Worm (Caenorhabditis elegans) whole organism, late embryonic: ENCODE measurements around the gene srlf-17.
A peak's percentile ranks its signal among the peaks of the same experiment; 100 is the strongest.

Experiments used
- C38D4.7 ChIP-seq: fragments of 200-800 bp; sonication (Bioruptor generic); optimal IDR thresholded peaks from 2 replicates; lab custom pipeline; 2018; ENCODE audit warnings: mild to moderate bottlenecking, missing genetic modification characterization, moderate library complexity, missing compliant biosample characterization
- F13H6.1 ChIP-seq: sonication (generic microtip); optimal IDR thresholded peaks from 2 replicates; lab custom pipeline; 2016; ENCODE audit warnings: missing genetic modification characterization, missing compliant biosample characterization
- K02D7.2 ChIP-seq: sonication (generic microtip); optimal IDR thresholded peaks from 2 replicates; lab custom pipeline; 2017; ENCODE audit warnings: mild to moderate bottlenecking, missing genetic modification characterization, missing compliant biosample characterization
- ceh-22 ChIP-seq: sonication (generic microtip); optimal IDR thresholded peaks from 2 replicates; lab custom pipeline; 2017; ENCODE audit warnings: missing biosample characterization, missing genetic modification characterization
- ceh-30 ChIP-seq: fragments of 150-350 bp; optimal IDR thresholded peaks from 2 replicates; lab custom pipeline; 2014; ENCODE audit warnings: missing biosample characterization, missing genetic modification characterization
- ceh-34 ChIP-seq: sonication (generic microtip); optimal IDR thresholded peaks from 2 replicates; lab custom pipeline; 2016; ENCODE audit warnings: mild to moderate bottlenecking, missing genetic modification characterization, missing compliant biosample characterization
- ceh-48 ChIP-seq: sonication (generic microtip); optimal IDR thresholded peaks from 2 replicates; lab custom pipeline; 2016; ENCODE audit warnings: missing genetic modification characterization, inconsistent platforms, missing compliant biosample characterization
- ceh-9 ChIP-seq: sonication (generic microtip); optimal IDR thresholded peaks from 2 replicates; lab custom pipeline; 2016; ENCODE audit warnings: mild to moderate bottlenecking, missing genetic modification characterization, inconsistent platforms, missing compliant biosample characterization
- che-1 ChIP-seq: sonication (generic microtip); optimal IDR thresholded peaks from 2 replicates; lab custom pipeline; 2016; ENCODE audit warnings: mild to moderate bottlenecking, missing genetic modification characterization, missing compliant biosample characterization
- dmd-4 ChIP-seq: sonication (generic microtip); optimal IDR thresholded peaks from 2 replicates; lab custom pipeline; 2016; ENCODE audit warnings: borderline replicate concordance, missing genetic modification characterization, missing compliant biosample characterization
- dve-1 ChIP-seq: sonication (generic microtip); optimal IDR thresholded peaks from 2 replicates; lab custom pipeline; 2017; ENCODE audit warnings: antibody characterized with exemption, mild to moderate bottlenecking, missing genetic modification characterization, missing compliant biosample characterization
- ets-4 ChIP-seq: sonication (generic microtip); optimal IDR thresholded peaks from 2 replicates; lab custom pipeline; 2016; ENCODE audit warnings: missing genetic modification characterization, missing compliant biosample characterization
- fkh-10 ChIP-seq: fragments of 150-350 bp; optimal IDR thresholded peaks from 2 replicates; lab custom pipeline; 2014; ENCODE audit warnings: missing biosample characterization, missing genetic modification reagents, missing genetic modification characterization
- gmeb-2 ChIP-seq: sonication (generic microtip); optimal IDR thresholded peaks from 2 replicates; lab custom pipeline; 2016; ENCODE audit warnings: missing genetic modification characterization, inconsistent platforms, missing compliant biosample characterization
- hlh-15 ChIP-seq: sonication (generic microtip); optimal IDR thresholded peaks from 2 replicates; lab custom pipeline; 2016; ENCODE audit warnings: missing genetic modification characterization, missing compliant biosample characterization
- hlh-30 ChIP-seq: sonication (generic microtip); optimal IDR thresholded peaks from 2 replicates; lab custom pipeline; 2017; ENCODE audit warnings: antibody characterized with exemption, missing genetic modification characterization, missing compliant biosample characterization; ENCODE audit not compliant: insufficient read depth
- hlh-6 ChIP-seq: sonication (generic microtip); optimal IDR thresholded peaks from 2 replicates; lab custom pipeline; 2016; ENCODE audit warnings: missing genotype, missing genetic modification characterization, missing compliant biosample characterization
- hlh-8 ChIP-seq: sonication (generic microtip); optimal IDR thresholded peaks from 2 replicates; lab custom pipeline; 2016; ENCODE audit warnings: missing genotype, missing genetic modification characterization, missing compliant biosample characterization
- lin-11 ChIP-seq: fragments of 200-800 bp; sonication (Bioruptor generic); optimal IDR thresholded peaks from 2 replicates; lab custom pipeline; 2018; ENCODE audit warnings: mild to moderate bottlenecking, missing genetic modification characterization, missing compliant biosample characterization
- madf-2 ChIP-seq: sonication (generic microtip); optimal IDR thresholded peaks from 2 replicates; lab custom pipeline; 2017; ENCODE audit warnings: missing genetic modification characterization, missing compliant biosample characterization
- mec-3 ChIP-seq: sonication (generic microtip); optimal IDR thresholded peaks from 2 replicates; lab custom pipeline; 2016; ENCODE audit warnings: borderline replicate concordance, missing genetic modification characterization, missing compliant biosample characterization
- nfya-1 ChIP-seq: sonication (generic microtip); optimal IDR thresholded peaks from 2 replicates; lab custom pipeline; 2017; ENCODE audit warnings: missing genetic modification characterization, mild to moderate bottlenecking, missing compliant biosample characterization, antibody characterized with exemption, moderate library complexity
- nhr-11 ChIP-seq: fragments of 150-350 bp; optimal IDR thresholded peaks from 2 replicates; lab custom pipeline; 2014; ENCODE audit warnings: missing biosample characterization, missing genetic modification characterization
- pag-3 ChIP-seq: sonication (generic microtip); optimal IDR thresholded peaks from 2 replicates; lab custom pipeline; 2016; ENCODE audit warnings: missing compliant biosample characterization, missing genetic modification characterization, borderline replicate concordance
- pat-9 ChIP-seq: fragments of 200-800 bp; sonication (Bioruptor generic); optimal IDR thresholded peaks from 2 replicates; lab custom pipeline; 2018; ENCODE audit warnings: mild to moderate bottlenecking, missing genetic modification characterization, moderate library complexity, missing compliant biosample characterization
- pax-1 ChIP-seq: fragments of 150-350 bp; optimal IDR thresholded peaks from 2 replicates; lab custom pipeline; 2014; ENCODE audit warnings: missing biosample characterization, missing genetic modification characterization
- pha-2 ChIP-seq: sonication (generic microtip); optimal IDR thresholded peaks from 2 replicates; lab custom pipeline; 2017; ENCODE audit warnings: mild to moderate bottlenecking, missing genetic modification characterization, missing compliant biosample characterization
- ref-2 ChIP-seq: sonication (generic microtip); optimal IDR thresholded peaks from 2 replicates; lab custom pipeline; 2016; ENCODE audit warnings: missing genetic modification characterization, missing compliant biosample characterization
- rnt-1 ChIP-seq: sonication (generic microtip); optimal IDR thresholded peaks from 2 replicates; lab custom pipeline; 2016; ENCODE audit warnings: missing genetic modification characterization, missing compliant biosample characterization
- sdc-2 ChIP-seq: sonication (generic microtip); optimal IDR thresholded peaks from 2 replicates; lab custom pipeline; 2016; ENCODE audit warnings: missing genotype, missing genetic modification characterization, missing compliant biosample characterization
- sox-2 ChIP-seq: fragments of 200-800 bp; sonication (Bioruptor generic); IDR thresholded peaks from 2 replicates; pipeline ENCODE4 v1.3.6; 2022; ENCODE audit warnings: missing genetic modification reagents, missing genetic modification characterization, missing compliant biosample characterization
- sox-4 ChIP-seq: sonication (generic microtip); optimal IDR thresholded peaks from 2 replicates; lab custom pipeline; 2017; ENCODE audit warnings: mild to moderate bottlenecking, missing genetic modification characterization, inconsistent platforms, missing compliant biosample characterization
- tbx-2 ChIP-seq: sonication (generic microtip); optimal IDR thresholded peaks from 2 replicates; lab custom pipeline; 2016; ENCODE audit warnings: missing genetic modification characterization, missing compliant biosample characterization
- tbx-7 ChIP-seq: sonication (generic microtip); optimal IDR thresholded peaks from 2 replicates; lab custom pipeline; 2016; ENCODE audit warnings: missing genotype, missing genetic modification characterization, missing compliant biosample characterization
- ttx-3 ChIP-seq: sonication (generic microtip); optimal IDR thresholded peaks from 2 replicates; lab custom pipeline; 2016; ENCODE audit warnings: missing genetic modification reagents, missing genetic modification characterization, missing compliant biosample characterization
- unc-3 ChIP-seq, 2 experiments: fragments of 200-800 bp in 1 of 2; sonication (Bioruptor generic) in 1 of 2; sonication (generic microtip) in 1 of 2; conservative IDR thresholded peaks in 1 of 2; optimal IDR thresholded peaks in 1 of 2; 2 replicates each; pipeline versions ENCODE4 v1.3.6 to Lab custom; 2016 to 2022; ENCODE audit warnings: missing compliant biosample characterization in 2 of 2, missing genetic modification characterization in 2 of 2, missing genetic modification reagents in 1 of 2
- unc-42 ChIP-seq: sonication (generic microtip); optimal IDR thresholded peaks from 2 replicates; lab custom pipeline; 2016; ENCODE audit warnings: missing genotype, missing genetic modification characterization, missing compliant biosample characterization
- unc-55 ChIP-seq: sonication (generic microtip); optimal IDR thresholded peaks from 2 replicates; lab custom pipeline; 2017; ENCODE audit warnings: missing biosample characterization, missing genetic modification reagents, missing genetic modification characterization
- unc-86 ChIP-seq: sonication (generic microtip); optimal IDR thresholded peaks from 2 replicates; lab custom pipeline; 2016; ENCODE audit warnings: missing genetic modification characterization, missing compliant biosample characterization
- zip-5 ChIP-seq: sonication (generic microtip); optimal IDR thresholded peaks from 2 replicates; lab custom pipeline; 2016; ENCODE audit warnings: missing genetic modification characterization, missing compliant biosample characterization
- ztf-16 ChIP-seq: sonication (generic microtip); optimal IDR thresholded peaks from 2 replicates; lab custom pipeline; 2017; ENCODE audit warnings: missing genetic modification characterization, missing compliant biosample characterization

The srlf-17 gene

DNA sequence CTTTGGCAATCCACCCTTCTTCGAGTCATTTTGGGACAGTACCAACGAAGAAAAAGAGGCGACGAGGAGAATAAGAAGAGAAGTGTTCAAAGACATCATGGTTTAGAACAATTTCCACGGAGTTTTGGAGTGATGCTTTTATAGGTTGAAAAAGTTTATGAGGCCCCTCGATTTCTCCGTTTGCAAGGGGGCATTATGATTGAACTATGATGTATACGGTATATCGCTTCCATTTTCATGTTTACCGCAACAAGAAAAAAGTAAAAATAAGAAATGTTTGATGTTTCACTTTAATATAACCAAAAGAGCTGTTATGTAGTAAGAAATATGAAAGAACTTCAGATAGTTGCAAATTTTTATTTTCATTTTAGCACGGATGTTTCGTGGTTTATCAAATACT is 1.1 kb downstream of the srlf-17 start, which contains the start of gene srlf-18:
Gene srlf-18, minus strand, starts transcription at position 101 of the 400 bp plus-strand sequence.
- TF ChIP-seq ztf-16 (tag; lab: Kevin White, UChicago) (no peak), ets-4 (tag; lab: Kevin White, UChicago) (no peak), dmd-4 (tag; lab: Kevin White, UChicago) (no peak), sox-4 (tag; lab: Kevin White, UChicago) (no peak), sdc-2 (tag; lab: Kevin White, UChicago) (no peak), ttx-3 (tag; lab: Kevin White, UChicago) (no peak), hlh-15 (tag; lab: Kevin White, UChicago) (no peak), che-1 (tag; lab: Kevin White, UChicago) (no peak), C38D4.7 (no peak), pat-9 (tag; lab: Kevin White, UChicago) (no peak), unc-42 (no peak), rnt-1 (no peak), hlh-30 (tag; lab: Kevin White, UChicago) (no peak), unc-55 (GFP tag; lab: Kevin White, UChicago) (no peak), madf-2 (tag; lab: Kevin White, UChicago) (no peak)

DNA sequence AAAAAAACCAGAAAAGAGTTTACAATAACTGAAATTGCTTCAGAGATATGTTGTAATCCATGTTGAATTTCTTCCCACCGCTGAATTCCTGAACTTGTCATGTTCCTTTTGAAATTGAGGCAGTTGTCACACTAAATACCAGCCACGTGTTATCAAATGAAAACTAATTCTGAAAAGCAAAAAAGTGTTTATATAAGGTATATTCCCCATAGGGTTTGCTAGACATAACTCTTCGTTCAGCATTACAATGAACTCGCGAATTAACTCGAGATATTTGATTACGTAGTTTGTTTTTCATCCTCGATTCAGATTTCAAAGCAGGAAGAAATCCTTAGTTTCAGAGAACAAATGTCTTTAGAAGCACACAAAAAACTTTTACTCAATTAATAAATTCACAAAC is 2.2 kb downstream of the srlf-17 start, which contains the start of gene str-3:
Gene str-3, minus strand, starts transcription at position 101 of the 400 bp plus-strand sequence.
- TF ChIP-seq mec-3 (tag; lab: Kevin White, UChicago) (no peak), ceh-22 (tag; lab: Kevin White, UChicago) (no peak), F13H6.1 (tag; lab: Kevin White, UChicago) (no peak)

DNA sequence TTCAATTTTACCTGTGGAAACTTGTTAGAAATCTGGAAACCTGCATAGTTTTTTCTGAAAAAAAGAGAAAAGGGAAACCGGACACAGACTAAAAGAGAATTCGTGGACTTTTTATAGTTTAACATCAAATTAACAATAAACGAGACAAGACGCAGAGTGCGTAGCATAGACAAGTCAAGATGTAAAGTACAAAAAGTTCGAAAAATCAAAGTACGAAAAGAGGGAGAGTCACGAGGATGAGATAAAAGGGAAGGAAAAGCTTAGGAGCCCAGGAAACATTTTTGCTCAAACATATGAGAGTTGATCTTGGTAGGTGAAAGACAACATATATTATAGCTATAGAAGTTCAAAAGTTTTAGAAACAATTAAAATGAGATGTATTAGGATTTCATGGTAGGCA is 4.7 kb downstream of the srlf-17 start, which contains the start of gene M7.12:
Gene M7.12, minus strand, starts transcription at position 188 of the 400 bp plus-strand sequence.
- TF ChIP-seq nfya-1 = no peak
- no peak for TF ChIP-seq F13H6.1 (tag; lab: Kevin White, UChicago)
- TF ChIP-seq lin-11 = no peak
- TF ChIP-seq hlh-8 (tag; lab: Kevin White, UChicago) = no peak
- TF ChIP-seq hlh-6 (tag; lab: Kevin White, UChicago) = no peak
- no peak for TF ChIP-seq ttx-3 (tag; lab: Kevin White, UChicago)
- no peak for TF ChIP-seq pax-1
- no peak for TF ChIP-seq pat-9 (tag; lab: Kevin White, UChicago)
- no peak for TF ChIP-seq pag-3 (tag; lab: Kevin White, UChicago)
- no peak for TF ChIP-seq unc-86 (tag; lab: Kevin White, UChicago)
- no peak for TF ChIP-seq nhr-11 (tag; lab: Kevin White, UChicago)
- TF ChIP-seq fkh-10 = no peak
- no peak for TF ChIP-seq ets-4 (tag; lab: Kevin White, UChicago)
- TF ChIP-seq gmeb-2 = no peak
- no peak for TF ChIP-seq pha-2 (tag; lab: Kevin White, UChicago)
- TF ChIP-seq ref-2 = no peak
- TF ChIP-seq rnt-1 = no peak
- TF ChIP-seq dve-1 = no peak

DNA sequence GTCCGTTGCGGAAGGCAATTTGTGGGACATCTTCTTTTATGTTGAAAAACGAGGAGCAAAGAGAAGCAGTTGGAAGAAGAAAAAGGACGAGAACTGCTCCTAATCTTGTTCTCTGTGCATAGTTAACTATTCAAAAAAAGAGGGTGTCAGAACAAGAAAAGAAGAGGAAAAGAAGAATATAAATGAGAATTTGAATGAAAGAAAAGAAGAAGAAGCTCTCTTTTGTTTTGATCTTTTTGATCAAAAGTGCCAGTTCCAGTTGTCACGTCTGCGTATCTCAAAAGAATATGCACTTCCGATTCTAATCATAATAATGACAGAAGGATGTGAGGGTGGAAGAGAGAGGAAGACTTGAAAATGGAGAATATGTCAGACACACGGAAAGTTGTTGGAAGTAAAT is 7.5 kb downstream of the srlf-17 start, which contains the start of gene M7.8:
Gene M7.8, minus strand, starts transcription at position 112 of the 400 bp plus-strand sequence.
- TF ChIP-seq hlh-8 (tag; lab: Kevin White, UChicago) (no peak), zip-5 (tag; lab: Kevin White, UChicago) (no peak), fkh-10 (no peak), tbx-2 (tag; lab: Kevin White, UChicago) (no peak), unc-42 (peak; percentile 41), gmeb-2 (no peak), tbx-7 (tag; lab: Kevin White, UChicago) (no peak), unc-3 (GFP tag; conservative IDR thresholded peaks at IDR 0.05; lab: Robert Waterston, UW) (no peak), unc-3 (tag; optimal IDR thresholded peaks at IDR 0.05; lab: Kevin White, UChicago) (no peak), ceh-34 (tag; lab: Kevin White, UChicago) (no peak), ceh-30 (tag; lab: Kevin White, UChicago) (no peak), unc-55 (GFP tag; lab: Kevin White, UChicago) (peak; percentile 32), madf-2 (tag; lab: Kevin White, UChicago) (no peak), K02D7.2 (tag; lab: Kevin White, UChicago) (no peak), sox-2 (GFP tag; lab: Robert Waterston, UW) (no peak), ceh-48 (tag; lab: Kevin White, UChicago) (no peak), ceh-9 (tag; lab: Kevin White, UChicago) (no peak)
